Worm (Caenorhabditis elegans) whole organism, L1 larva: ENCODE results near the gene lgc-18.

Source experiments
- C16A3.4 ChIP-seq: fragments of 150-350 bp; optimal IDR thresholded peaks from 2 replicates; lab custom pipeline; 2014; ENCODE audit warnings: missing biosample characterization, missing genetic modification characterization
- ama-1 ChIP-seq: fragments of 150-350 bp; optimal IDR thresholded peaks from 2 replicates; lab custom pipeline; 2014
- ets-5 ChIP-seq: fragments of 200-800 bp; sonication (Bioruptor generic); IDR thresholded peaks from 2 replicates; pipeline ENCODE4 v1.3.6; 2022; ENCODE audit warnings: missing genetic modification characterization, missing compliant biosample characterization
- fos-1 ChIP-seq: fragments of 150-350 bp; optimal IDR thresholded peaks from 2 replicates; lab custom pipeline; 2014; ENCODE audit warnings: missing biosample characterization, missing genetic modification characterization
- lin-13 ChIP-seq: fragments of 150-350 bp; optimal IDR thresholded peaks from 2 replicates; lab custom pipeline; 2014; ENCODE audit warnings: missing biosample characterization, missing genetic modification reagents, missing genetic modification characterization
- mep-1 ChIP-seq: fragments of 150-350 bp; optimal IDR thresholded peaks from 2 replicates; lab custom pipeline; 2014; ENCODE audit warnings: missing biosample characterization, missing genetic modification characterization
- nhr-11 ChIP-seq: fragments of 150-350 bp; optimal IDR thresholded peaks from 2 replicates; lab custom pipeline; 2014; ENCODE audit warnings: missing biosample characterization, missing genetic modification characterization
- nhr-77 ChIP-seq: fragments of 150-350 bp; optimal IDR thresholded peaks from 2 replicates; lab custom pipeline; 2014; ENCODE audit warnings: missing biosample characterization, missing genetic modification characterization
- rnt-1 ChIP-seq: sonication (generic microtip); optimal IDR thresholded peaks from 2 replicates; lab custom pipeline; 2016; ENCODE audit warnings: mild to moderate bottlenecking, missing genetic modification characterization, moderate library complexity, missing compliant biosample characterization
- skn-1 ChIP-seq: fragments of 150-350 bp; optimal IDR thresholded peaks from 2 replicates; lab custom pipeline; 2014; ENCODE audit warnings: missing biosample characterization, missing genetic modification characterization
- snpc-4 ChIP-seq: fragments of 150-350 bp; optimal IDR thresholded peaks from 2 replicates; lab custom pipeline; 2014; ENCODE audit warnings: missing biosample characterization, missing genetic modification characterization
- sox-4 ChIP-seq: sonication (generic microtip); optimal IDR thresholded peaks from 2 replicates; lab custom pipeline; 2016; ENCODE audit warnings: missing genetic modification characterization, missing compliant biosample characterization
- sptf-1 ChIP-seq: fragments of 150-350 bp; optimal IDR thresholded peaks from 2 replicates; lab custom pipeline; 2014; ENCODE audit warnings: missing biosample characterization, missing genetic modification characterization
- unc-62 ChIP-seq: fragments of 150-350 bp; optimal IDR thresholded peaks from 2 replicates; lab custom pipeline; 2014; ENCODE audit warnings: missing biosample characterization, missing genetic modification reagents, missing genetic modification characterization

ce11 chrX:12141051-12141450 is 15.6 kb downstream of the lgc-18 start, which contains the start of gene lyst-1:
- TF ChIP-seq ama-1 (lab: Kevin White, UChicago) (no peak), nhr-11 (tag; lab: Kevin White, UChicago) (no peak), skn-1 (tag; lab: Kevin White, UChicago) (no peak), C16A3.4 (no peak), snpc-4 (tag; lab: Kevin White, UChicago) (no peak), fos-1 (tag; lab: Kevin White, UChicago) (no peak), unc-62 (GFP tag; lab: Kevin White, UChicago) (no peak), nhr-77 (no peak), sptf-1 (tag; lab: Kevin White, UChicago) (no peak), ets-5 (no peak), mep-1 (tag; lab: Kevin White, UChicago) (no peak), lin-13 (GFP tag; lab: Kevin White, UChicago) (no peak), sox-4 (tag; lab: Kevin White, UChicago) (no peak), rnt-1 (no peak)
